Worm (Caenorhabditis elegans) whole organism, L2 larva: Measurements from ENCODE around the gene nhr-97.
A peak's percentile ranks its signal among the peaks of the same experiment; 100 is the strongest.

Experiments
- C34F6.9 ChIP-seq: fragments of 150-350 bp; optimal IDR thresholded peaks from 2 replicates; lab custom pipeline; 2014; ENCODE audit warnings: missing biosample characterization, missing genetic modification characterization
- F13H6.1 ChIP-seq: sonication (generic microtip); optimal IDR thresholded peaks from 2 replicates; lab custom pipeline; 2016; ENCODE audit warnings: missing genetic modification characterization, missing compliant biosample characterization
- R02D3.7 ChIP-seq: fragments of 150-350 bp; optimal IDR thresholded peaks from 2 replicates; lab custom pipeline; 2014; ENCODE audit warnings: missing biosample characterization, missing genetic modification characterization
- Y55F3AM.14 ChIP-seq: fragments of 200-800 bp; sonication (Bioruptor generic); optimal IDR thresholded peaks from 2 replicates; lab custom pipeline; 2018; ENCODE audit warnings: mild to moderate bottlenecking, missing genetic modification characterization, missing compliant biosample characterization
- ZK546.5 ChIP-seq: sonication (generic microtip); optimal IDR thresholded peaks from 2 replicates; lab custom pipeline; 2017; ENCODE audit warnings: missing biosample characterization, missing genetic modification characterization
- aly-2 ChIP-seq: fragments of 150-350 bp; optimal IDR thresholded peaks from 2 replicates; lab custom pipeline; 2014; ENCODE audit warnings: missing biosample characterization, missing genetic modification characterization
- ama-1 ChIP-seq: fragments of 150-350 bp; optimal IDR thresholded peaks from 2 replicates; lab custom pipeline; 2018; ENCODE audit warnings: inconsistent platforms
- ceh-16 ChIP-seq: fragments of 150-350 bp; optimal IDR thresholded peaks from 2 replicates; lab custom pipeline; 2014; ENCODE audit warnings: missing biosample characterization, missing genetic modification characterization
- ceh-82 ChIP-seq: fragments of 150-350 bp; optimal IDR thresholded peaks from 2 replicates; lab custom pipeline; 2014; ENCODE audit warnings: missing biosample characterization, missing genetic modification characterization
- crh-2 ChIP-seq: sonication (generic microtip); optimal IDR thresholded peaks from 2 replicates; lab custom pipeline; 2017; ENCODE audit warnings: missing biosample characterization, missing genetic modification characterization
- dmd-4 ChIP-seq: sonication (generic microtip); optimal IDR thresholded peaks from 2 replicates; lab custom pipeline; 2017; ENCODE audit warnings: missing biosample characterization, missing genetic modification characterization
- egl-27 ChIP-seq: sonication (generic microtip); optimal IDR thresholded peaks from 3 replicates; lab custom pipeline; 2017; ENCODE audit warnings: missing biosample characterization, missing genetic modification reagents, missing genetic modification characterization
- elt-1 ChIP-seq: fragments of 150-350 bp; optimal IDR thresholded peaks from 2 replicates; lab custom pipeline; 2014; ENCODE audit warnings: missing biosample characterization, missing genetic modification characterization
- elt-3 ChIP-seq: sonication (generic microtip); optimal IDR thresholded peaks from 2 replicates; lab custom pipeline; 2017; ENCODE audit warnings: missing biosample characterization, missing genetic modification characterization
- fos-1 ChIP-seq: fragments of 150-350 bp; optimal IDR thresholded peaks from 2 replicates; lab custom pipeline; 2014; ENCODE audit warnings: missing biosample characterization, missing genetic modification characterization
- gmeb-1 ChIP-seq: fragments of 150-350 bp; optimal IDR thresholded peaks from 2 replicates; lab custom pipeline; 2014; ENCODE audit warnings: missing biosample characterization, missing genetic modification characterization
- lin-13 ChIP-seq: fragments of 150-350 bp; optimal IDR thresholded peaks from 2 replicates; lab custom pipeline; 2014; ENCODE audit warnings: missing biosample characterization, missing genetic modification reagents, missing genetic modification characterization
- lin-39 ChIP-seq: fragments of 150-350 bp; optimal IDR thresholded peaks from 2 replicates; lab custom pipeline; 2014; ENCODE audit warnings: missing biosample characterization, missing genetic modification reagents, missing genetic modification characterization
- lsy-2 ChIP-seq, 2 experiments: fragments of 150-350 bp in 1 of 2; sonication (generic microtip) in 1 of 2; optimal IDR thresholded peaks; 2 replicates each; lab custom pipeline; 2014 to 2017; ENCODE audit warnings: missing biosample characterization in 2 of 2, missing genetic modification characterization in 2 of 2
- mab-5 ChIP-seq: fragments of 150-350 bp; optimal IDR thresholded peaks from 2 replicates; lab custom pipeline; 2014; ENCODE audit warnings: missing biosample characterization, missing genetic modification characterization
- mbf-1 ChIP-seq: sonication (generic microtip); optimal IDR thresholded peaks from 2 replicates; lab custom pipeline; 2017; ENCODE audit warnings: missing biosample characterization, missing genetic modification characterization
- nhr-10 ChIP-seq: sonication (generic microtip); optimal IDR thresholded peaks from 2 replicates; lab custom pipeline; 2017; ENCODE audit warnings: missing biosample characterization, missing genetic modification characterization
- nhr-12 ChIP-seq: fragments of 150-350 bp; optimal IDR thresholded peaks from 2 replicates; lab custom pipeline; 2014; ENCODE audit warnings: missing biosample characterization, missing genetic modification characterization
- nhr-129 ChIP-seq: fragments of 150-350 bp; optimal IDR thresholded peaks from 2 replicates; lab custom pipeline; 2014; ENCODE audit warnings: missing biosample characterization, missing genetic modification characterization
- nhr-21 ChIP-seq: fragments of 150-350 bp; optimal IDR thresholded peaks from 2 replicates; lab custom pipeline; 2014; ENCODE audit warnings: missing biosample characterization, missing genetic modification characterization
- nhr-23 ChIP-seq: fragments of 150-350 bp; optimal IDR thresholded peaks from 2 replicates; lab custom pipeline; 2014; ENCODE audit warnings: missing biosample characterization, missing genetic modification reagents, missing genetic modification characterization
- nhr-237 ChIP-seq: fragments of 150-350 bp; optimal IDR thresholded peaks from 2 replicates; lab custom pipeline; 2014; ENCODE audit warnings: missing biosample characterization, missing genetic modification characterization
- nhr-25 ChIP-seq: fragments of 150-350 bp; sonication (generic microtip); optimal IDR thresholded peaks from 3 replicates; lab custom pipeline; 2014; ENCODE audit warnings: missing biosample characterization, missing genetic modification characterization
- nhr-77 ChIP-seq: fragments of 150-350 bp; optimal IDR thresholded peaks from 2 replicates; lab custom pipeline; 2014; ENCODE audit warnings: missing biosample characterization, missing genetic modification characterization
- peb-1 ChIP-seq: fragments of 150-350 bp; optimal IDR thresholded peaks from 2 replicates; lab custom pipeline; 2014; ENCODE audit warnings: missing biosample characterization, missing genetic modification characterization
- sem-4 ChIP-seq: fragments of 150-350 bp; optimal IDR thresholded peaks from 2 replicates; lab custom pipeline; 2014; ENCODE audit warnings: missing biosample characterization, missing genetic modification reagents, missing genetic modification characterization
- sma-3 ChIP-seq: sonication (generic microtip); optimal IDR thresholded peaks from 2 replicates; lab custom pipeline; 2016; ENCODE audit warnings: missing genetic modification reagents, missing genetic modification characterization, missing compliant biosample characterization
- sma-9 ChIP-seq, 2 experiments: fragments of 150-350 bp in 1 of 2; sonication (generic microtip) in 1 of 2; optimal IDR thresholded peaks; 2 replicates each; lab custom pipeline; 2014 to 2016; ENCODE audit warnings: missing genetic modification characterization in 2 of 2, mild to moderate bottlenecking in 1 of 2, missing biosample characterization in 1 of 2, missing compliant biosample characterization in 1 of 2, missing genetic modification reagents in 1 of 2, moderate library complexity in 1 of 2
- snpc-4 ChIP-seq: fragments of 150-350 bp; optimal IDR thresholded peaks from 2 replicates; lab custom pipeline; 2014; ENCODE audit warnings: missing biosample characterization, missing genetic modification characterization
- unc-39 ChIP-seq: fragments of 150-350 bp; optimal IDR thresholded peaks from 2 replicates; lab custom pipeline; 2014; ENCODE audit warnings: missing biosample characterization, missing genetic modification characterization
- unc-55 ChIP-seq: fragments of 150-350 bp; sonication (generic microtip); optimal IDR thresholded peaks from 3 replicates; lab custom pipeline; 2014; ENCODE audit warnings: missing biosample characterization, missing genetic modification reagents, missing genetic modification characterization
- unc-62 ChIP-seq: fragments of 150-350 bp; optimal IDR thresholded peaks from 2 replicates; lab custom pipeline; 2014; ENCODE audit warnings: missing biosample characterization, missing genetic modification reagents, missing genetic modification characterization
- ztf-1 ChIP-seq: fragments of 200-800 bp; sonication (Bioruptor generic); conservative IDR thresholded peaks from 2 replicates; pipeline ENCODE4 v1.3.6; 2022; ENCODE audit warnings: missing genetic modification characterization, missing compliant biosample characterization
- ztf-11 ChIP-seq: sonication (generic microtip); optimal IDR thresholded peaks from 2 replicates; lab custom pipeline; 2017; ENCODE audit warnings: missing biosample characterization, missing genetic modification characterization
- ztf-4 ChIP-seq: fragments of 150-350 bp; optimal IDR thresholded peaks from 2 replicates; lab custom pipeline; 2014; ENCODE audit warnings: missing biosample characterization, missing genetic modification characterization

The nhr-97 gene

ce11 chrIV:9773441-9773840 is 16.0 kb downstream of the nhr-97 start:
- TF ChIP-seq sma-9 (GFP tag; optimal IDR thresholded peaks at IDR 0.05; lab: Kevin White, UChicago) (no peak), sma-9 (tag; optimal IDR thresholded peaks at IDR 0.05; lab: Kevin White, UChicago) (no peak), nhr-77 (tag; lab: Kevin White, UChicago) (no peak), crh-2 (tag; lab: Kevin White, UChicago) (no peak), nhr-23 (tag; lab: Kevin White, UChicago) (no peak), elt-3 (no peak), fos-1 (no peak), sem-4 (tag; lab: Kevin White, UChicago) (no peak), nhr-25 (tag; lab: Kevin White, UChicago) (no peak), ztf-1 (GFP tag; lab: Robert Waterston, UW) (no peak), nhr-21 (tag; lab: Kevin White, UChicago) (no peak), nhr-12 (no peak), lin-39 (tag; lab: Kevin White, UChicago) (no peak), dmd-4 (no peak), nhr-129 (tag; lab: Kevin White, UChicago) (no peak), mbf-1 (no peak)

- TF ChIP-seq snpc-4 (tag; lab: Kevin White, UChicago) = no peak
- TF ChIP-seq sma-3 (GFP tag; lab: Kevin White, UChicago) = peak; percentile 11
- TF ChIP-seq aly-2 (tag; lab: Kevin White, UChicago) = no peak
- TF ChIP-seq elt-1 (tag; lab: Kevin White, UChicago) = no peak
- no peak for TF ChIP-seq ama-1 (lab: Kevin White, UChicago)
- no peak for TF ChIP-seq ztf-11 (tag; lab: Kevin White, UChicago)
- no peak for TF ChIP-seq crh-2 (tag; lab: Kevin White, UChicago)
- no peak for TF ChIP-seq R02D3.7 (tag; lab: Kevin White, UChicago)
- no peak for TF ChIP-seq ceh-16 (tag; lab: Kevin White, UChicago)
- no peak for TF ChIP-seq mab-5 (tag; lab: Kevin White, UChicago)
- TF ChIP-seq Y55F3AM.14 (GFP tag; lab: Kevin White, UChicago) = no peak
- TF ChIP-seq fos-1 = peak; percentile 25
- TF ChIP-seq nhr-129 (tag; lab: Kevin White, UChicago) = peak; percentile 52
- TF ChIP-seq C34F6.9 (tag; lab: Kevin White, UChicago) = peak; percentile 77
- no peak for TF ChIP-seq nhr-25 (tag; lab: Kevin White, UChicago)
- TF ChIP-seq sma-9 (GFP tag; optimal IDR thresholded peaks at IDR 0.05; lab: Kevin White, UChicago) = peak; percentile 61
- no peak for TF ChIP-seq sma-9 (tag; optimal IDR thresholded peaks at IDR 0.05; lab: Kevin White, UChicago)
- peak; percentile 88 for TF ChIP-seq unc-55 (GFP tag; lab: Kevin White, UChicago)
- peak; percentile 8 for TF ChIP-seq lin-13
- no peak for TF ChIP-seq unc-62 (GFP tag; lab: Kevin White, UChicago)
- TF ChIP-seq gmeb-1 (tag; lab: Kevin White, UChicago) = peak; percentile 87
- no peak for TF ChIP-seq nhr-10 (tag; lab: Kevin White, UChicago)
- no peak for TF ChIP-seq ztf-1 (GFP tag; lab: Robert Waterston, UW)
- no peak for TF ChIP-seq ZK546.5 (tag; lab: Kevin White, UChicago)
- TF ChIP-seq lsy-2 (tag; optimal IDR thresholded peaks at IDR 0.05; lab: Kevin White, UChicago) = peak in 1 of 2 experiments; percentile 71
- no peak for TF ChIP-seq nhr-77 (tag; lab: Kevin White, UChicago)
- no peak for TF ChIP-seq F13H6.1 (tag; lab: Kevin White, UChicago)
These were observed 20.1 kb downstream of the nhr-97 start, which contains the start of gene sna-2 for ce11 chrIV:9777535-9777934. Gene sna-2 (minus strand): TSS chrIV:9777634.

ce11 chrIV:9778016-9778415 is 20.6 kb downstream of the nhr-97 start, which contains the start of gene T13F2.6:
Gene T13F2.6 (plus strand): TSS chrIV:9778321.
- no peak for TF ChIP-seq sem-4 (tag; lab: Kevin White, UChicago)
- TF ChIP-seq ceh-82 (tag; lab: Kevin White, UChicago) = no peak
- TF ChIP-seq ceh-16 (tag; lab: Kevin White, UChicago) = no peak
- TF ChIP-seq ztf-1 (GFP tag; lab: Robert Waterston, UW) = no peak
- TF ChIP-seq elt-3 = no peak
- no peak for TF ChIP-seq nhr-21 (tag; lab: Kevin White, UChicago)

- TF ChIP-seq nhr-237 (tag; lab: Kevin White, UChicago) (no peak), elt-1 (tag; lab: Kevin White, UChicago) (no peak), peb-1 (tag; lab: Kevin White, UChicago) (no peak), lin-13 (no peak), egl-27 (tag; lab: Kevin White, UChicago) (no peak), elt-3 (no peak), Y55F3AM.14 (GFP tag; lab: Kevin White, UChicago) (no peak), nhr-23 (tag; lab: Kevin White, UChicago) (no peak), ztf-4 (tag; lab: Kevin White, UChicago) (no peak), unc-39 (no peak), nhr-10 (tag; lab: Kevin White, UChicago) (no peak), ceh-82 (tag; lab: Kevin White, UChicago) (no peak)
These were observed 27.2 kb downstream of the nhr-97 start, which contains the start of gene sre-4 for ce11 chrIV:9784689-9785088. Gene sre-4 (minus strand): TSS chrIV:9784789.
